Worm (Caenorhabditis elegans): ENCODE measurements around the gene npr-40.

ce11 chrX:14938188-14938587 lies 19.6 kb downstream of the npr-40 start:
- TF ChIP-seq sea-1 (GFP tag; conservative IDR thresholded peaks at IDR 0.05) (no peak), tbx-11 (GFP tag; IDR thresholded peaks at IDR 0.05) (no peak)
